Worm (Caenorhabditis elegans) whole organism, young adult: ENCODE data around the gene Y41D4A.1.

Experiments
- B0035.1 ChIP-seq: sonication (generic microtip); optimal IDR thresholded peaks from 2 replicates; lab custom pipeline; 2016; ENCODE audit warnings: missing genetic modification characterization, mild to moderate bottlenecking, missing compliant biosample characterization, missing genotype, missing genetic modification reagents
- B0336.3 ChIP-seq: fragments of 200-800 bp; sonication (Bioruptor generic); IDR thresholded peaks from 2 replicates; pipeline ENCODE4 v1.3.6; 2022; ENCODE audit warnings: missing genetic modification characterization, missing compliant biosample characterization
- D2030.7 ChIP-seq: fragments of 200-800 bp; sonication (Bioruptor generic); IDR thresholded peaks from 2 replicates; pipeline ENCODE4 v1.3.6; 2022; ENCODE audit warnings: missing genetic modification reagents, missing genetic modification characterization, missing compliant biosample characterization
- F23B12.7 ChIP-seq: sonication (generic microtip); optimal IDR thresholded peaks from 2 replicates; lab custom pipeline; 2017; ENCODE audit warnings: missing genetic modification characterization, mild to moderate bottlenecking, missing compliant biosample characterization, antibody characterized with exemption, moderate library complexity; ENCODE audit not compliant: insufficient read depth
- F37B4.10 ChIP-seq: fragments of 200-800 bp; sonication (Bioruptor generic); IDR thresholded peaks from 2 replicates; pipeline ENCODE4 v1.3.6; 2022; ENCODE audit warnings: missing genetic modification characterization, missing compliant biosample characterization
- F39B2.1 ChIP-seq: fragments of 200-800 bp; sonication (Bioruptor generic); IDR thresholded peaks from 2 replicates; pipeline ENCODE4 v1.3.6; 2022; ENCODE audit warnings: missing genetic modification reagents, missing genetic modification characterization, missing compliant biosample characterization
- F52B5.7 ChIP-seq: sonication (generic microtip); optimal IDR thresholded peaks from 2 replicates; lab custom pipeline; 2016; ENCODE audit warnings: mild to moderate bottlenecking, missing genetic modification characterization, missing compliant biosample characterization
- F57A8.1 ChIP-seq: fragments of 200-800 bp; sonication (Bioruptor generic); optimal IDR thresholded peaks from 2 replicates; lab custom pipeline; 2018; ENCODE audit warnings: mild to moderate bottlenecking, missing genetic modification characterization, moderate library complexity, missing compliant biosample characterization
- Y95B8A.8 ChIP-seq: fragments of 200-800 bp; sonication (Bioruptor generic); IDR thresholded peaks from 2 replicates; pipeline ENCODE4 v1.3.6; 2022; ENCODE audit warnings: missing genetic modification reagents, missing genetic modification characterization, missing compliant biosample characterization
- aptf-3 ChIP-seq: fragments of 200-800 bp; sonication (Bioruptor generic); IDR thresholded peaks from 2 replicates; pipeline ENCODE4 v1.3.6; 2022; ENCODE audit warnings: missing genetic modification characterization, missing compliant biosample characterization
- atf-7 ChIP-seq: sonication (generic microtip); optimal IDR thresholded peaks from 2 replicates; lab custom pipeline; 2017; ENCODE audit warnings: mild to moderate bottlenecking, missing genetic modification characterization, missing compliant biosample characterization
- attf-6 ChIP-seq: fragments of 200-800 bp; sonication (Bioruptor generic); IDR thresholded peaks from 2 replicates; pipeline ENCODE4 v1.3.6; 2022; ENCODE audit warnings: missing genetic modification reagents, missing genetic modification characterization, missing compliant biosample characterization
- bed-1 ChIP-seq: fragments of 200-800 bp; sonication (Bioruptor generic); IDR thresholded peaks from 2 replicates; pipeline ENCODE4 v1.3.6; 2022; ENCODE audit warnings: missing genetic modification reagents, missing genetic modification characterization, missing compliant biosample characterization
- chd-7 ChIP-seq: sonication (generic microtip); optimal IDR thresholded peaks from 2 replicates; lab custom pipeline; 2016; ENCODE audit warnings: mild to moderate bottlenecking, missing genetic modification characterization, moderate library complexity, missing compliant biosample characterization
- die-1 ChIP-seq: sonication (generic microtip); optimal IDR thresholded peaks from 2 replicates; lab custom pipeline; 2016; ENCODE audit warnings: missing genotype, mild to moderate bottlenecking, missing genetic modification characterization, missing compliant biosample characterization
- egl-44 ChIP-seq: fragments of 200-800 bp; sonication (Bioruptor generic); IDR thresholded peaks from 2 replicates; pipeline ENCODE4 v1.3.6; 2022; ENCODE audit warnings: missing genetic modification reagents, missing genetic modification characterization, missing compliant biosample characterization
- egrh-3 ChIP-seq: fragments of 200-800 bp; sonication (Bioruptor generic); IDR thresholded peaks from 2 replicates; pipeline ENCODE4 v1.3.6; 2022; ENCODE audit warnings: missing genetic modification reagents, missing genetic modification characterization, missing compliant biosample characterization
- ekl-4 ChIP-seq: fragments of 200-800 bp; sonication (Bioruptor generic); IDR thresholded peaks from 2 replicates; pipeline ENCODE4 v1.3.6; 2022; ENCODE audit warnings: missing genetic modification reagents, missing genetic modification characterization, missing compliant biosample characterization
- fkh-3 ChIP-seq: sonication (generic microtip); optimal IDR thresholded peaks from 2 replicates; lab custom pipeline; 2016; ENCODE audit warnings: mild to moderate bottlenecking, missing genetic modification characterization, missing compliant biosample characterization
- gei-17 ChIP-seq: fragments of 200-800 bp; sonication (Bioruptor generic); optimal IDR thresholded peaks from 2 replicates; lab custom pipeline; 2018; ENCODE audit warnings: mild to moderate bottlenecking, missing genetic modification characterization, missing compliant biosample characterization
- him-1 ChIP-seq: sonication (generic microtip); optimal IDR thresholded peaks from 2 replicates; lab custom pipeline; 2016; ENCODE audit warnings: missing genotype, missing genetic modification reagents, missing genetic modification characterization, missing compliant biosample characterization
- hlh-26 ChIP-seq: fragments of 200-800 bp; sonication (Bioruptor generic); conservative IDR thresholded peaks from 2 replicates; pipeline ENCODE4 v1.3.6; 2022; ENCODE audit warnings: missing genetic modification reagents, missing genetic modification characterization, missing compliant biosample characterization
- lag-1 ChIP-seq: fragments of 200-800 bp; sonication (Bioruptor generic); IDR thresholded peaks from 2 replicates; pipeline ENCODE4 v1.3.6; 2022; ENCODE audit warnings: missing genetic modification reagents, missing genetic modification characterization, missing compliant biosample characterization
- let-526 ChIP-seq: fragments of 200-800 bp; sonication (Bioruptor generic); IDR thresholded peaks from 2 replicates; pipeline ENCODE4 v1.3.6; 2022; ENCODE audit warnings: missing genetic modification reagents, missing genetic modification characterization, missing compliant biosample characterization
- lin-26 ChIP-seq: fragments of 200-800 bp; sonication (Bioruptor generic); IDR thresholded peaks from 2 replicates; pipeline ENCODE4 v1.3.6; 2022; ENCODE audit warnings: missing genetic modification reagents, missing genetic modification characterization, missing compliant biosample characterization
- lin-40 ChIP-seq: sonication (generic microtip); optimal IDR thresholded peaks from 2 replicates; lab custom pipeline; 2016; ENCODE audit warnings: missing genetic modification characterization, mild to moderate bottlenecking, missing compliant biosample characterization, missing genotype, missing genetic modification reagents
- lir-1 ChIP-seq: fragments of 200-800 bp; sonication (Bioruptor generic); conservative IDR thresholded peaks from 2 replicates; pipeline ENCODE4 v1.3.6; 2022; ENCODE audit warnings: missing genetic modification reagents, missing genetic modification characterization, missing compliant biosample characterization
- mel-28 ChIP-seq: sonication (generic microtip); optimal IDR thresholded peaks from 2 replicates; lab custom pipeline; 2016; ENCODE audit warnings: borderline replicate concordance, mild to moderate bottlenecking, missing genetic modification characterization, missing compliant biosample characterization
- nfya-2 ChIP-seq: fragments of 200-800 bp; sonication (Bioruptor generic); IDR thresholded peaks from 2 replicates; pipeline ENCODE4 v1.3.6; 2022; ENCODE audit warnings: missing genetic modification reagents, missing genetic modification characterization, missing compliant biosample characterization
- nfyb-1 ChIP-seq: fragments of 200-800 bp; sonication (Bioruptor generic); IDR thresholded peaks from 2 replicates; pipeline ENCODE4 v1.3.6; 2022; ENCODE audit warnings: missing genetic modification reagents, missing genetic modification characterization, missing compliant biosample characterization
- nhr-90 ChIP-seq: sonication (generic microtip); optimal IDR thresholded peaks from 2 replicates; lab custom pipeline; 2016; ENCODE audit warnings: missing genotype, mild to moderate bottlenecking, missing genetic modification characterization, missing compliant biosample characterization
- snpc-1.1 ChIP-seq: sonication (generic microtip); optimal IDR thresholded peaks from 2 replicates; lab custom pipeline; 2017; ENCODE audit warnings: missing genetic modification characterization, mild to moderate bottlenecking, missing compliant biosample characterization, antibody characterized with exemption, moderate library complexity, missing genotype, missing genetic modification reagents; ENCODE audit not compliant: insufficient read depth
- snpc-4 ChIP-seq, 5 experiments: fragments of 150-350 bp in 1 of 5; sonication (generic microtip) in 4 of 5; optimal IDR thresholded peaks; 2 replicates each; lab custom pipeline; 2014 to 2018; ENCODE audit warnings: missing genetic modification characterization in 5 of 5, missing biosample characterization in 3 of 5, antibody characterized with exemption in 2 of 5, mild to moderate bottlenecking in 2 of 5, missing compliant biosample characterization in 2 of 5, missing genotype in 2 of 5, moderate library complexity in 2 of 5, missing genetic modification reagents in 1 of 5
- sptf-2 ChIP-seq: fragments of 200-800 bp; sonication (Bioruptor generic); optimal IDR thresholded peaks from 2 replicates; lab custom pipeline; 2018; ENCODE audit warnings: mild to moderate bottlenecking, missing genetic modification characterization, missing compliant biosample characterization
- tbx-9 ChIP-seq: sonication (generic microtip); optimal IDR thresholded peaks from 2 replicates; lab custom pipeline; 2016; ENCODE audit warnings: borderline replicate concordance, missing genetic modification characterization, inconsistent platforms, missing compliant biosample characterization
- tlf-1 ChIP-seq: fragments of 200-800 bp; sonication (Bioruptor generic); optimal IDR thresholded peaks from 2 replicates; lab custom pipeline; 2018; ENCODE audit warnings: mild to moderate bottlenecking, missing genetic modification characterization, missing compliant biosample characterization
- unc-130 ChIP-seq: sonication (generic microtip); optimal IDR thresholded peaks from 2 replicates; lab custom pipeline; 2016; ENCODE audit warnings: missing genetic modification reagents, missing genetic modification characterization, missing compliant biosample characterization
- xnd-1 ChIP-seq: sonication (generic microtip); optimal IDR thresholded peaks from 2 replicates; lab custom pipeline; 2016; ENCODE audit warnings: missing genotype, missing genetic modification reagents, missing genetic modification characterization, missing compliant biosample characterization
- zfh-2 ChIP-seq: fragments of 200-800 bp; sonication (Bioruptor generic); conservative IDR thresholded peaks from 2 replicates; pipeline ENCODE4 v1.3.6; 2022; ENCODE audit warnings: missing genetic modification reagents, missing genetic modification characterization, missing compliant biosample characterization
- ztf-28 ChIP-seq: fragments of 200-800 bp; sonication (Bioruptor generic); IDR thresholded peaks from 2 replicates; pipeline ENCODE4 v1.3.6; 2022; ENCODE audit warnings: missing genetic modification reagents, missing genetic modification characterization, missing compliant biosample characterization
- ztf-6 ChIP-seq: fragments of 200-800 bp; sonication (Bioruptor generic); IDR thresholded peaks from 2 replicates; pipeline ENCODE4 v1.3.6; 2022; ENCODE audit warnings: missing genetic modification reagents, missing genetic modification characterization, missing compliant biosample characterization

Gene Y41D4A.1

ce11 chrIV:1745453-1746051 is 26.4 kb upstream of the Y41D4A.1 start, which contains the start of the genes Y41D4A.6 and Y41D4A.4 (continued):
- peak; percentile 82 for TF ChIP-seq let-526 (GFP tag; lab: Robert Waterston, UW)
- TF ChIP-seq bed-1 (GFP tag; lab: Robert Waterston, UW), result no peak
- TF ChIP-seq F37B4.10 (GFP tag; lab: Robert Waterston, UW), result no peak
- no peak for TF ChIP-seq him-1 (tag; lab: Kevin White, UChicago)
- TF ChIP-seq lir-1 (GFP tag; lab: Robert Waterston, UW), result peak; percentile 56; the same call in 1 of the 2 replicates
- TF ChIP-seq B0336.3 (GFP tag; lab: Robert Waterston, UW), result peak; percentile 51; the same call in 1 of the 2 replicates
- no peak for TF ChIP-seq sptf-2
- no peak for TF ChIP-seq lin-26 (GFP tag; lab: Robert Waterston, UW)
- no peak for TF ChIP-seq egl-44
- no peak for TF ChIP-seq tbx-9 (tag; lab: Kevin White, UChicago)
- 0 out of 2 replicates have a peak, but pooled peaks have one; percentile 48 for TF ChIP-seq ekl-4 (GFP tag; lab: Robert Waterston, UW)
- TF ChIP-seq F23B12.7, result peak; percentile 64
- no peak for TF ChIP-seq xnd-1 (tag; lab: Kevin White, UChicago)
- TF ChIP-seq Y95B8A.8 (GFP tag; lab: Robert Waterston, UW), result 0 out of 2 replicates have a peak, but pooled peaks have one; percentile 61
- no peak for TF ChIP-seq F57A8.1
- TF ChIP-seq hlh-26 (GFP tag; lab: Robert Waterston, UW), result no peak
- TF ChIP-seq lin-40, result peak; percentile 61
- peak; percentile 3 for TF ChIP-seq nhr-90 (tag; lab: Kevin White, UChicago)
- TF ChIP-seq snpc-4 (GFP tag; optimal IDR thresholded peaks at IDR 0.05; lab: Kevin White, UChicago), result no peak
- peak; percentile 22 to 66 (median 58) for TF ChIP-seq snpc-4 (tag; optimal IDR thresholded peaks at IDR 0.05; lab: Kevin White, UChicago)
- peak; percentile 64; the same call in 1 of the 2 replicates for TF ChIP-seq ztf-6 (GFP tag; lab: Robert Waterston, UW)
- no peak for TF ChIP-seq F52B5.7 (tag; lab: Kevin White, UChicago)
- no peak; the same call in 1 of the 2 replicates for TF ChIP-seq attf-6 (GFP tag; lab: Robert Waterston, UW)
- no peak for TF ChIP-seq atf-7
- peak; percentile 64 for TF ChIP-seq mel-28 (tag; lab: Kevin White, UChicago)
- TF ChIP-seq gei-17 (GFP tag; lab: Kevin White, UChicago), result no peak
- TF ChIP-seq tlf-1 (GFP tag; lab: Kevin White, UChicago), result peak; percentile 37
- TF ChIP-seq unc-130, result peak; percentile 94
- no peak for TF ChIP-seq aptf-3 (GFP tag; lab: Robert Waterston, UW)
- no peak for TF ChIP-seq F39B2.1
- TF ChIP-seq die-1 (tag; lab: Kevin White, UChicago), result peak; percentile 12
- peak; percentile 38 for TF ChIP-seq B0035.1 (tag; lab: Kevin White, UChicago)
- TF ChIP-seq egrh-3 (GFP tag; lab: Robert Waterston, UW), result peak; percentile 76
- peak; percentile 91 for TF ChIP-seq ztf-28
- TF ChIP-seq fkh-3 (tag; lab: Kevin White, UChicago), result no peak
- no peak for TF ChIP-seq snpc-1.1 (tag; lab: Kevin White, UChicago)
- TF ChIP-seq lag-1 (GFP tag; lab: Robert Waterston, UW), result no peak
- no peak; the same call in 1 of the 2 replicates for TF ChIP-seq zfh-2 (GFP tag; lab: Robert Waterston, UW)
- TF ChIP-seq nfya-2 (GFP tag; lab: Robert Waterston, UW), result no peak
- TF ChIP-seq D2030.7 (GFP tag; lab: Robert Waterston, UW), result peak; percentile 89
- TF ChIP-seq nfyb-1, result 0 out of 2 replicates have a peak, but pooled peaks have one; percentile 51
- TF ChIP-seq chd-7, result no peak
